Fruit fly (Drosophila melanogaster) whole organism, embryonic: Measurements from ENCODE around the gene cnir.

ENCODE experiments used
- Bdp1 ChIP-seq: fragments of 200-800 bp; sonication (Bioruptor generic); optimal IDR thresholded peaks from 3 replicates; lab custom pipeline; 2016; ENCODE audit warnings: missing biosample characterization, missing genetic modification characterization
- Bgb ChIP-seq: fragments of 200-800 bp; sonication (Bioruptor generic); IDR thresholded peaks from 2 replicates; pipeline ENCODE4 v1.3.6; 2022; ENCODE audit warnings: missing biosample characterization, missing genetic modification characterization; ENCODE audit not compliant: partially characterized antibody
- CG10366 ChIP-seq: fragments of 200-800 bp; sonication (Bioruptor generic); IDR thresholded peaks from 2 replicates; pipeline ENCODE4 v1.3.6; 2022; ENCODE audit warnings: missing biosample characterization, missing genetic modification characterization
- CG10654 ChIP-seq: fragments of 200-800 bp; sonication (Bioruptor generic); optimal IDR thresholded peaks from 2 replicates; lab custom pipeline; 2016; ENCODE audit warnings: missing biosample characterization, missing genetic modification characterization
- CG10979 ChIP-seq: fragments of 200-800 bp; sonication (Bioruptor generic); optimal IDR thresholded peaks from 2 replicates; lab custom pipeline; 2018; ENCODE audit warnings: missing biosample characterization, mild to moderate bottlenecking, missing genetic modification characterization, moderate library complexity
- CG11247 ChIP-seq: fragments of 200-800 bp; sonication (Bioruptor generic); IDR thresholded peaks from 2 replicates; pipeline ENCODE4 v1.3.6; 2022; ENCODE audit warnings: missing biosample characterization, missing genetic modification characterization
- CG11695 ChIP-seq: fragments of 200-800 bp; sonication (Bioruptor generic); IDR thresholded peaks from 3 replicates; pipeline ENCODE4 v1.3.6; 2022; ENCODE audit warnings: missing biosample characterization, missing genetic modification characterization
- CG15011 ChIP-seq: fragments of 200-800 bp; sonication (Bioruptor generic); optimal IDR thresholded peaks from 3 replicates; lab custom pipeline; 2018; ENCODE audit warnings: missing biosample characterization, mild to moderate bottlenecking, missing genetic modification characterization
- CG17802 ChIP-seq: fragments of 200-800 bp; sonication (Bioruptor generic); optimal IDR thresholded peaks from 2 replicates; lab custom pipeline; 2018; ENCODE audit warnings: missing biosample characterization, mild to moderate bottlenecking, missing genetic modification characterization, moderate library complexity
- CG2889 ChIP-seq: fragments of 200-800 bp; sonication (Bioruptor generic); IDR thresholded peaks from 3 replicates; pipeline ENCODE4 v1.3.6; 2022; ENCODE audit warnings: missing biosample characterization, missing genetic modification characterization
- CG3065 ChIP-seq: fragments of 200-800 bp; sonication (Bioruptor generic); optimal IDR thresholded peaks from 2 replicates; lab custom pipeline; 2016; ENCODE audit warnings: missing biosample characterization, missing genetic modification characterization
- CG33213 ChIP-seq: fragments of 200-800 bp; sonication (Bioruptor generic); optimal IDR thresholded peaks from 3 replicates; lab custom pipeline; 2016; ENCODE audit warnings: missing biosample characterization, missing genetic modification characterization
- CG4328 ChIP-seq: fragments of 200-800 bp; sonication (Bioruptor generic); optimal IDR thresholded peaks from 3 replicates; lab custom pipeline; 2017; ENCODE audit warnings: missing biosample characterization, missing genetic modification reagents, missing genetic modification characterization
- CG5953 ChIP-seq: fragments of 200-800 bp; sonication (Bioruptor generic); IDR thresholded peaks from 2 replicates; pipeline ENCODE4 v1.3.6; 2022; ENCODE audit warnings: missing biosample characterization, missing genetic modification characterization
- CG6654 ChIP-seq: fragments of 200-800 bp; sonication (Bioruptor generic); optimal IDR thresholded peaks from 2 replicates; lab custom pipeline; 2017; ENCODE audit warnings: missing biosample characterization, mild to moderate bottlenecking, missing genetic modification characterization
- CG7987 ChIP-seq: fragments of 200-800 bp; sonication (Bioruptor generic); optimal IDR thresholded peaks from 2 replicates; lab custom pipeline; 2018; ENCODE audit warnings: missing biosample characterization, mild to moderate bottlenecking, missing genetic modification characterization, moderate library complexity
- CG8089 ChIP-seq: fragments of 200-800 bp; sonication (Bioruptor generic); optimal IDR thresholded peaks from 3 replicates; lab custom pipeline; 2016; ENCODE audit warnings: missing biosample characterization, missing genetic modification characterization
- CG9727 ChIP-seq: fragments of 200-800 bp; sonication (Bioruptor generic); optimal IDR thresholded peaks from 3 replicates; lab custom pipeline; 2017; ENCODE audit warnings: missing biosample characterization, mild to moderate bottlenecking, missing genetic modification characterization
- CG9817 ChIP-seq: fragments of 200-800 bp; sonication (Bioruptor generic); optimal IDR thresholded peaks from 2 replicates; lab custom pipeline; 2018; ENCODE audit warnings: missing biosample characterization, mild to moderate bottlenecking, missing genetic modification characterization, moderate library complexity
- CG9932 ChIP-seq: fragments of 200-800 bp; sonication (Bioruptor generic); IDR thresholded peaks from 2 replicates; pipeline ENCODE4 v1.3.6; 2022; ENCODE audit warnings: missing biosample characterization, missing genetic modification characterization
- CkIIα-i1 ChIP-seq: fragments of 200-800 bp; sonication (Bioruptor generic); IDR thresholded peaks from 2 replicates; pipeline ENCODE4 v1.3.6; 2022; ENCODE audit warnings: missing biosample characterization, missing genetic modification characterization
- Deaf1 ChIP-seq: fragments of 200-800 bp; optimal IDR thresholded peaks from 3 replicates; lab custom pipeline; 2019; ENCODE audit warnings: missing biosample characterization, mild to moderate bottlenecking, missing genetic modification characterization, moderate library complexity
- Dfd ChIP-seq, 2 experiments: fragments of >200 bp; optimal IDR thresholded peaks; 2 replicates each; lab custom pipeline; 2017; ENCODE audit warnings: missing biosample characterization in 2 of 2, missing genetic modification characterization in 2 of 2
- Ets65A ChIP-seq: fragments of 200-800 bp; sonication (Bioruptor generic); peaks from one replicate; lab custom pipeline; 2016; ENCODE audit warnings: missing biosample characterization, missing genetic modification characterization
- H15 ChIP-seq: fragments of 200-800 bp; sonication (Bioruptor generic); IDR thresholded peaks from 3 replicates; pipeline ENCODE4 v1.3.6; 2022; ENCODE audit warnings: missing biosample characterization, missing genetic modification characterization
- Hey ChIP-seq: fragments of 200-800 bp; sonication (Bioruptor generic); optimal IDR thresholded peaks from 3 replicates; lab custom pipeline; 2018; ENCODE audit warnings: missing biosample characterization, mild to moderate bottlenecking, missing genetic modification characterization
- Hmx ChIP-seq: fragments of 200-800 bp; sonication (Bioruptor generic); optimal IDR thresholded peaks from 2 replicates; lab custom pipeline; 2016; ENCODE audit warnings: missing biosample characterization, missing genetic modification characterization
- Kr ChIP-seq: fragments of 200-800 bp; sonication (Bioruptor generic); optimal IDR thresholded peaks from 2 replicates; lab custom pipeline; 2017; ENCODE audit warnings: missing biosample characterization, mild to moderate bottlenecking, missing genetic modification characterization
- Lpt ChIP-seq: fragments of >200 bp; optimal IDR thresholded peaks from 2 replicates; lab custom pipeline; 2018; ENCODE audit warnings: missing biosample characterization, missing genetic modification characterization
- Opbp ChIP-seq: fragments of 200-800 bp; sonication (Bioruptor generic); IDR thresholded peaks from 3 replicates; pipeline ENCODE4 v1.3.6; 2022; ENCODE audit warnings: missing biosample characterization, missing genetic modification characterization; ENCODE audit not compliant: partially characterized antibody
- Pdp1 ChIP-seq, 2 experiments: fragments of 200-800 bp; sonication (Bioruptor generic); optimal IDR thresholded peaks; 3 replicates each; lab custom pipeline; 2016; ENCODE audit warnings: missing biosample characterization in 2 of 2, missing genetic modification characterization in 2 of 2, mild to moderate bottlenecking in 1 of 2, moderate library complexity in 1 of 2
- Sin3A ChIP-seq: fragments of >200 bp; optimal IDR thresholded peaks from 2 replicates; lab custom pipeline; 2018
- Six4 ChIP-seq: fragments of 200-800 bp; sonication (Bioruptor generic); optimal IDR thresholded peaks from 2 replicates; lab custom pipeline; 2016; ENCODE audit warnings: missing biosample characterization, missing genetic modification characterization
- Xbp1 ChIP-seq: fragments of 200-800 bp; sonication (Bioruptor generic); optimal IDR thresholded peaks from 3 replicates; lab custom pipeline; 2016; ENCODE audit warnings: missing biosample characterization, mild to moderate bottlenecking, missing genetic modification characterization
- ap ChIP-seq: fragments of 200-800 bp; sonication (Bioruptor generic); IDR thresholded peaks from 2 replicates; pipeline ENCODE4 v1.3.6; 2022; ENCODE audit warnings: missing biosample characterization, missing genetic modification characterization
- bcd ChIP-seq: fragments of 200-800 bp; sonication (Bioruptor generic); optimal IDR thresholded peaks from 2 replicates; lab custom pipeline; 2017; ENCODE audit warnings: missing biosample characterization, mild to moderate bottlenecking, missing genetic modification characterization
- cad ChIP-seq: fragments of >200 bp; optimal IDR thresholded peaks from 2 replicates; lab custom pipeline; 2017; ENCODE audit warnings: missing biosample characterization, missing genetic modification characterization
- chif ChIP-seq, 2 experiments: fragments of 200-800 bp; sonication (Bioruptor generic); optimal IDR thresholded peaks; 3 replicates each; lab custom pipeline; 2016; ENCODE audit warnings: missing biosample characterization in 2 of 2, missing genetic modification characterization in 2 of 2
- chm ChIP-seq: fragments of 200-800 bp; sonication (Bioruptor generic); IDR thresholded peaks from 2 replicates; pipeline ENCODE4 v1.3.6; 2022; ENCODE audit warnings: missing biosample characterization, missing genetic modification characterization
- chn ChIP-seq: fragments of 200-800 bp; sonication (Bioruptor generic); optimal IDR thresholded peaks from 2 replicates; lab custom pipeline; 2016; ENCODE audit warnings: missing biosample characterization, missing genetic modification characterization
- fd64A ChIP-seq: fragments of 200-800 bp; sonication (Bioruptor generic); optimal IDR thresholded peaks from 3 replicates; lab custom pipeline; 2018; ENCODE audit warnings: missing biosample characterization, mild to moderate bottlenecking, missing genetic modification characterization
- ftz-f1 ChIP-seq: fragments of 200-800 bp; sonication (Bioruptor generic); optimal IDR thresholded peaks from 2 replicates; lab custom pipeline; 2016; ENCODE audit warnings: missing biosample characterization, missing genetic modification characterization
- gce ChIP-seq: fragments of 200-800 bp; sonication (Bioruptor generic); IDR thresholded peaks from 3 replicates; pipeline ENCODE4 v1.3.6; 2022; ENCODE audit warnings: missing biosample characterization, missing genetic modification characterization
- ken ChIP-seq: fragments of 200-800 bp; sonication (Bioruptor generic); IDR thresholded peaks from 3 replicates; pipeline ENCODE4 v1.3.6; 2022; ENCODE audit warnings: missing biosample characterization, missing genetic modification characterization
- kni ChIP-seq: fragments of 200-800 bp; sonication (Bioruptor generic); optimal IDR thresholded peaks from 3 replicates; lab custom pipeline; 2017; ENCODE audit warnings: mild to moderate bottlenecking, missing biosample characterization, missing genetic modification reagents, missing genetic modification characterization
- onecut ChIP-seq: fragments of 200-800 bp; sonication (Bioruptor generic); IDR thresholded peaks from 2 replicates; pipeline ENCODE4 v1.3.6; 2022; ENCODE audit warnings: missing biosample characterization, missing genetic modification characterization
- pan ChIP-seq, 4 experiments: fragments of >200 bp in 3 of 4; fragments of 200-800 bp in 1 of 4; sonication (Bioruptor generic) in 1 of 4; optimal IDR thresholded peaks in 3 of 4; IDR thresholded peaks in 1 of 4; 2 replicates each; pipeline versions ENCODE4 v1.3.6 to Lab custom; 2017 to 2022; ENCODE audit warnings: missing biosample characterization in 2 of 4, missing genetic modification characterization in 2 of 4, mixed read lengths in 1 of 4
- scrt ChIP-seq: fragments of 200-800 bp; sonication (Bioruptor generic); optimal IDR thresholded peaks from 2 replicates; lab custom pipeline; 2018; ENCODE audit warnings: missing biosample characterization, mild to moderate bottlenecking, missing genetic modification characterization, moderate library complexity
- sd ChIP-seq: fragments of 200-800 bp; sonication (Bioruptor generic); optimal IDR thresholded peaks from 3 replicates; lab custom pipeline; 2018; ENCODE audit warnings: missing biosample characterization, mild to moderate bottlenecking, missing genetic modification characterization, moderate library complexity
- stc ChIP-seq: fragments of 200-800 bp; sonication (Bioruptor generic); IDR thresholded peaks from 2 replicates; pipeline ENCODE4 v1.3.6; 2022; ENCODE audit warnings: missing biosample characterization, missing genetic modification characterization
- yki ChIP-seq: fragments of >200 bp; optimal IDR thresholded peaks from 3 replicates; lab custom pipeline; 2018

Gene cnir

dm6 chr2L:3041918-3042615 is 2.5 kb upstream of the cnir start, which contains the start of gene CG17261 (continued):
- no peak for TF ChIP-seq CG10979 (tag; lab: Kevin White, UChicago)
- TF ChIP-seq chif (GFP tag; optimal IDR thresholded peaks at IDR 0.05; lab: Kevin White, UChicago) = no peak
- no peak for TF ChIP-seq CG33213 (GFP tag; lab: Kevin White, UChicago)
- TF ChIP-seq CG10366 (GFP tag; lab: Robert Waterston, UW) = no peak
- TF ChIP-seq Xbp1 (GFP tag; lab: Kevin White, UChicago) = peak; percentile 33
- TF ChIP-seq CG15011 (GFP tag; lab: Kevin White, UChicago) = no peak
- TF ChIP-seq chm (GFP tag; lab: Robert Waterston, UW) = no peak
- TF ChIP-seq CG11247 = no peak
- no peak for TF ChIP-seq stc (GFP tag; lab: Robert Waterston, UW)
- 0 out of 3 replicates have a peak, but pooled peaks have one; percentile 29 for TF ChIP-seq ken (GFP tag; lab: Robert Waterston, UW)
- no peak for TF ChIP-seq CG17802 (tag; lab: Kevin White, UChicago)
- no peak for TF ChIP-seq Bgb (GFP tag; lab: Robert Waterston, UW)
- no peak for TF ChIP-seq CG10654 (GFP tag; lab: Kevin White, UChicago)
- TF ChIP-seq scrt (GFP tag; lab: Kevin White, UChicago) = no peak
- no peak for TF ChIP-seq onecut (GFP tag; lab: Robert Waterston, UW)
- peak; percentile 86 for TF ChIP-seq CG7987 (GFP tag; lab: Kevin White, UChicago)
- no peak for TF ChIP-seq CG8089 (GFP tag; lab: Kevin White, UChicago)
- TF ChIP-seq Opbp = no peak
- no peak for TF ChIP-seq pan (optimal IDR thresholded peaks at IDR 0.05; lab: Kevin White, UChicago)
- TF ChIP-seq pan (GFP tag; optimal IDR thresholded peaks at IDR 0.05 in 1 of 2, IDR thresholded peaks at IDR 0.05 in 1 of 2) = peak in 1 of 2 experiments; percentile 31
- TF ChIP-seq CG11695 (GFP tag; lab: Robert Waterston, UW) = peak; percentile 37; the same call in 1 of the 3 replicates
- TF ChIP-seq CG3065 = no peak
- TF ChIP-seq sd (tag; lab: Kevin White, UChicago) = peak; percentile 88
- TF ChIP-seq CG5953 (GFP tag; lab: Robert Waterston, UW) = no peak
- TF ChIP-seq CG4328 (GFP tag; lab: Kevin White, UChicago) = no peak
- TF ChIP-seq yki = no peak
- peak; percentile 55 for TF ChIP-seq CG9727
- TF ChIP-seq CG9817 = peak; percentile 33
- peak; percentile 35 to 90 for TF ChIP-seq Pdp1 (GFP tag; optimal IDR thresholded peaks at IDR 0.05; lab: Kevin White, UChicago)
- no peak for TF ChIP-seq Sin3A
- TF ChIP-seq fd64A (GFP tag; lab: Kevin White, UChicago) = no peak
- no peak for TF ChIP-seq kni (GFP tag; lab: Kevin White, UChicago)
- TF ChIP-seq cad (GFP tag; lab: Kevin White, UChicago) = no peak
- no peak for TF ChIP-seq Ets65A (GFP tag; lab: Kevin White, UChicago)
- peak; percentile 70 for TF ChIP-seq Deaf1 (tag; lab: Kevin White, UChicago)
- no peak for TF ChIP-seq gce (GFP tag; lab: Robert Waterston, UW)
- no peak for TF ChIP-seq H15 (GFP tag; lab: Robert Waterston, UW)
- no peak for TF ChIP-seq bcd (GFP tag; lab: Kevin White, UChicago)
- no peak for TF ChIP-seq Bdp1 (GFP tag; lab: Kevin White, UChicago)
- TF ChIP-seq CkIIα-i1 (GFP tag; lab: Robert Waterston, UW) = no peak
- TF ChIP-seq Lpt (GFP tag; lab: Kevin White, UChicago) = no peak
- no peak for TF ChIP-seq CG2889 (GFP tag; lab: Robert Waterston, UW)
- peak; percentile 89 for TF ChIP-seq Hey (tag; lab: Kevin White, UChicago)
- TF ChIP-seq chn (GFP tag; lab: Kevin White, UChicago) = no peak
- no peak for TF ChIP-seq Dfd (GFP tag; optimal IDR thresholded peaks at IDR 0.05; lab: Kevin White, UChicago)
- TF ChIP-seq Six4 (GFP tag; lab: Kevin White, UChicago) = no peak
- TF ChIP-seq Hmx = no peak
- TF ChIP-seq Kr (GFP tag; lab: Kevin White, UChicago) = no peak
- TF ChIP-seq CG9932 (GFP tag; lab: Robert Waterston, UW) = peak; percentile 63
- no peak for TF ChIP-seq ap
- no peak for TF ChIP-seq CG6654 (GFP tag; lab: Kevin White, UChicago)
- TF ChIP-seq ftz-f1 (GFP tag; lab: Kevin White, UChicago) = peak; percentile 87
